Worm (Caenorhabditis elegans): ENCODE data around the gene M04C3.1.

Gene M04C3.1

ce11 chrV:19390029-19390428, 55.4 kb downstream of the M04C3.1 start, which contains the start of gene slcr-46.2:
Gene slcr-46.2, minus strand, starts transcription at chrV:19390129.
- TF ChIP-seq unc-42 (tag; optimal IDR thresholded peaks at IDR 0.05), result no peak
- no peak for TF ChIP-seq ceh-6 (GFP tag; optimal IDR thresholded peaks at IDR 0.05)
- no peak for TF ChIP-seq rnt-1 (tag; optimal IDR thresholded peaks at IDR 0.05)
- TF ChIP-seq hlh-6 (tag; optimal IDR thresholded peaks at IDR 0.05), result no peak
- no peak for TF ChIP-seq hlh-13 (GFP tag; optimal IDR thresholded peaks at IDR 0.05)
- TF ChIP-seq pha-2 (tag; optimal IDR thresholded peaks at IDR 0.05), result no peak
- no peak for TF ChIP-seq ceh-45 (GFP tag; IDR thresholded peaks at IDR 0.05)
- no peak for TF ChIP-seq ceh-30 (tag; optimal IDR thresholded peaks at IDR 0.05)
- TF ChIP-seq ceh-31 (tag; optimal IDR thresholded peaks at IDR 0.05), result no peak
- TF ChIP-seq ref-2 (tag; optimal IDR thresholded peaks at IDR 0.05), result no peak
- TF ChIP-seq ama-1 (optimal IDR thresholded peaks at IDR 0.05), result no peak
- no peak for TF ChIP-seq sdc-2 (tag; optimal IDR thresholded peaks at IDR 0.05)
- TF ChIP-seq pqm-1 (tag; optimal IDR thresholded peaks at IDR 0.05), result no peak
- no peak for TF ChIP-seq ceh-2 (tag; optimal IDR thresholded peaks at IDR 0.05)
- TF ChIP-seq unc-86 (tag; optimal IDR thresholded peaks at IDR 0.05), result no peak
- no peak for TF ChIP-seq syd-9 (tag; optimal IDR thresholded peaks at IDR 0.05)
- no peak for TF ChIP-seq C08G9.2 (tag; optimal IDR thresholded peaks at IDR 0.05)
- no peak for TF ChIP-seq hlh-8 (tag; optimal IDR thresholded peaks at IDR 0.05)
- no peak for TF ChIP-seq T23F11.4 (GFP tag; optimal IDR thresholded peaks at IDR 0.05)
- TF ChIP-seq dve-1 (tag; optimal IDR thresholded peaks at IDR 0.05), result no peak
